Worm (Caenorhabditis elegans) whole organism, young adult: ENCODE results near the gene nhr-4.

Experiments used
- B0336.3 ChIP-seq: fragments of 200-800 bp; sonication (Bioruptor generic); IDR thresholded peaks from 2 replicates; pipeline ENCODE4 v1.3.6; 2022; ENCODE audit warnings: missing genetic modification characterization, missing compliant biosample characterization
- C06A6.2 ChIP-seq: fragments of 200-800 bp; sonication (Bioruptor generic); conservative IDR thresholded peaks from 2 replicates; pipeline ENCODE4 v1.3.6; 2022; ENCODE audit warnings: missing genetic modification characterization, missing compliant biosample characterization
- D2030.7 ChIP-seq: fragments of 200-800 bp; sonication (Bioruptor generic); IDR thresholded peaks from 2 replicates; pipeline ENCODE4 v1.3.6; 2022; ENCODE audit warnings: missing genetic modification reagents, missing genetic modification characterization, missing compliant biosample characterization
- F39B2.1 ChIP-seq: fragments of 200-800 bp; sonication (Bioruptor generic); IDR thresholded peaks from 2 replicates; pipeline ENCODE4 v1.3.6; 2022; ENCODE audit warnings: missing genetic modification reagents, missing genetic modification characterization, missing compliant biosample characterization
- F49E8.2 ChIP-seq: sonication (generic microtip); optimal IDR thresholded peaks from 3 replicates; lab custom pipeline; 2017; ENCODE audit warnings: missing genetic modification characterization, mild to moderate bottlenecking, missing compliant biosample characterization, antibody characterized with exemption, moderate library complexity; ENCODE audit not compliant: insufficient read depth
- ZK185.1 ChIP-seq: sonication (generic microtip); optimal IDR thresholded peaks from 2 replicates; lab custom pipeline; 2016; ENCODE audit warnings: mild to moderate bottlenecking, missing genetic modification characterization, missing compliant biosample characterization; ENCODE audit not compliant: poor library complexity, severe bottlenecking
- aptf-2 ChIP-seq: fragments of 200-800 bp; sonication (Bioruptor generic); conservative IDR thresholded peaks from 2 replicates; pipeline ENCODE4 v1.3.6; 2022; ENCODE audit warnings: missing genetic modification reagents, missing genetic modification characterization, missing compliant biosample characterization
- attf-5 ChIP-seq: fragments of 200-800 bp; sonication (Bioruptor generic); optimal IDR thresholded peaks from 2 replicates; lab custom pipeline; 2018; ENCODE audit warnings: mild to moderate bottlenecking, missing genetic modification characterization, missing compliant biosample characterization
- attf-6 ChIP-seq: fragments of 200-800 bp; sonication (Bioruptor generic); IDR thresholded peaks from 2 replicates; pipeline ENCODE4 v1.3.6; 2022; ENCODE audit warnings: missing genetic modification reagents, missing genetic modification characterization, missing compliant biosample characterization
- ccch-3 ChIP-seq: fragments of 200-800 bp; sonication (Bioruptor generic); optimal IDR thresholded peaks from 2 replicates; lab custom pipeline; 2018; ENCODE audit warnings: mild to moderate bottlenecking, missing genetic modification characterization, missing compliant biosample characterization
- cebp-2 ChIP-seq: fragments of 200-800 bp; sonication (Bioruptor generic); IDR thresholded peaks from 2 replicates; pipeline ENCODE4 v1.3.6; 2022; ENCODE audit warnings: missing genetic modification characterization, missing compliant biosample characterization
- ceh-100 ChIP-seq: fragments of 200-800 bp; sonication (Bioruptor generic); IDR thresholded peaks from 2 replicates; pipeline ENCODE4 v1.3.6; 2022; ENCODE audit warnings: missing genetic modification reagents, missing genetic modification characterization, missing compliant biosample characterization
- chd-7 ChIP-seq: sonication (generic microtip); optimal IDR thresholded peaks from 2 replicates; lab custom pipeline; 2016; ENCODE audit warnings: mild to moderate bottlenecking, missing genetic modification characterization, moderate library complexity, missing compliant biosample characterization
- dpff-1 ChIP-seq: sonication (generic microtip); optimal IDR thresholded peaks from 2 replicates; lab custom pipeline; 2017; ENCODE audit warnings: mild to moderate bottlenecking, missing genetic modification characterization, missing compliant biosample characterization
- efl-1 ChIP-seq: fragments of 150-350 bp; optimal IDR thresholded peaks from 2 replicates; lab custom pipeline; 2014; ENCODE audit warnings: missing biosample characterization, missing genetic modification reagents, missing genetic modification characterization
- egl-44 ChIP-seq: fragments of 200-800 bp; sonication (Bioruptor generic); IDR thresholded peaks from 2 replicates; pipeline ENCODE4 v1.3.6; 2022; ENCODE audit warnings: missing genetic modification reagents, missing genetic modification characterization, missing compliant biosample characterization
- egrh-3 ChIP-seq: fragments of 200-800 bp; sonication (Bioruptor generic); IDR thresholded peaks from 2 replicates; pipeline ENCODE4 v1.3.6; 2022; ENCODE audit warnings: missing genetic modification reagents, missing genetic modification characterization, missing compliant biosample characterization
- ekl-4 ChIP-seq: fragments of 200-800 bp; sonication (Bioruptor generic); IDR thresholded peaks from 2 replicates; pipeline ENCODE4 v1.3.6; 2022; ENCODE audit warnings: missing genetic modification reagents, missing genetic modification characterization, missing compliant biosample characterization
- hmg-20 ChIP-seq: fragments of 200-800 bp; sonication (Bioruptor generic); IDR thresholded peaks from 2 replicates; pipeline ENCODE4 v1.3.6; 2022; ENCODE audit warnings: missing genetic modification reagents, missing genetic modification characterization, missing compliant biosample characterization
- hrde-1 ChIP-seq: sonication (generic microtip); optimal IDR thresholded peaks from 2 replicates; lab custom pipeline; 2016; ENCODE audit warnings: missing genetic modification characterization, mild to moderate bottlenecking, missing compliant biosample characterization, moderate library complexity, missing genotype, missing genetic modification reagents, borderline replicate concordance
- let-607 ChIP-seq, 2 experiments: fragments of 200-800 bp in 1 of 2; sonication (Bioruptor generic) in 1 of 2; sonication (generic microtip) in 1 of 2; optimal IDR thresholded peaks; 2 replicates each; lab custom pipeline; 2016 to 2018; ENCODE audit warnings: mild to moderate bottlenecking in 2 of 2, missing compliant biosample characterization in 2 of 2, missing genetic modification characterization in 2 of 2, moderate library complexity in 2 of 2, missing genotype in 1 of 2
- lsy-27 ChIP-seq: sonication (generic microtip); optimal IDR thresholded peaks from 2 replicates; lab custom pipeline; 2017; ENCODE audit warnings: missing genetic modification characterization, mild to moderate bottlenecking, missing compliant biosample characterization, antibody characterized with exemption, missing genotype, borderline replicate concordance; ENCODE audit not compliant: insufficient read depth
- madf-10 ChIP-seq: sonication (generic microtip); optimal IDR thresholded peaks from 2 replicates; lab custom pipeline; 2016; ENCODE audit warnings: mild to moderate bottlenecking, missing genetic modification characterization, missing compliant biosample characterization
- mcd-1 ChIP-seq: fragments of 200-800 bp; sonication (Bioruptor generic); IDR thresholded peaks from 2 replicates; pipeline ENCODE4 v1.3.6; 2022; ENCODE audit warnings: missing genetic modification reagents, missing genetic modification characterization, missing compliant biosample characterization
- nhr-120 ChIP-seq: fragments of 200-800 bp; sonication (Bioruptor generic); IDR thresholded peaks from 2 replicates; pipeline ENCODE4 v1.3.6; 2022; ENCODE audit warnings: missing genetic modification characterization, missing compliant biosample characterization
- nhr-27 ChIP-seq: fragments of 200-800 bp; sonication (Bioruptor generic); optimal IDR thresholded peaks from 2 replicates; lab custom pipeline; 2018; ENCODE audit warnings: mild to moderate bottlenecking, missing genetic modification characterization, moderate library complexity, missing compliant biosample characterization
- nhr-90 ChIP-seq: sonication (generic microtip); optimal IDR thresholded peaks from 2 replicates; lab custom pipeline; 2016; ENCODE audit warnings: missing genotype, mild to moderate bottlenecking, missing genetic modification characterization, missing compliant biosample characterization
- pha-4 ChIP-seq: fragments of 150-350 bp; sonication (generic microtip); optimal IDR thresholded peaks from 2 replicates; lab custom pipeline; 2014; ENCODE audit warnings: missing biosample characterization, missing genetic modification reagents, missing genetic modification characterization
- rpc-1 ChIP-seq, 2 experiments: fragments of 150-350 bp in 1 of 2; sonication (generic microtip) in 1 of 2; optimal IDR thresholded peaks; 2 replicates each; lab custom pipeline; 2014 to 2018; ENCODE audit warnings: missing biosample characterization in 1 of 2, missing genetic modification characterization in 1 of 2, missing genetic modification reagents in 1 of 2, missing genotype in 1 of 2
- somi-1 ChIP-seq: fragments of 200-800 bp; sonication (Bioruptor generic); optimal IDR thresholded peaks from 2 replicates; lab custom pipeline; 2018; ENCODE audit warnings: mild to moderate bottlenecking, missing genetic modification characterization, missing compliant biosample characterization
- tlf-1 ChIP-seq: fragments of 200-800 bp; sonication (Bioruptor generic); optimal IDR thresholded peaks from 2 replicates; lab custom pipeline; 2018; ENCODE audit warnings: mild to moderate bottlenecking, missing genetic modification characterization, missing compliant biosample characterization
- unc-62 ChIP-seq: fragments of 150-350 bp; optimal IDR thresholded peaks from 2 replicates; lab custom pipeline; 2014; ENCODE audit warnings: missing biosample characterization, missing genetic modification reagents, missing genetic modification characterization
- zfh-2 ChIP-seq: fragments of 200-800 bp; sonication (Bioruptor generic); conservative IDR thresholded peaks from 2 replicates; pipeline ENCODE4 v1.3.6; 2022; ENCODE audit warnings: missing genetic modification reagents, missing genetic modification characterization, missing compliant biosample characterization
- zim-3 ChIP-seq: sonication (generic microtip); optimal IDR thresholded peaks from 2 replicates; lab custom pipeline; 2017; ENCODE audit warnings: mild to moderate bottlenecking, missing genetic modification characterization, moderate library complexity, missing compliant biosample characterization
- ztf-18 ChIP-seq: sonication (generic microtip); optimal IDR thresholded peaks from 2 replicates; lab custom pipeline; 2016; ENCODE audit warnings: missing genotype, mild to moderate bottlenecking, missing genetic modification characterization, missing compliant biosample characterization
- ztf-26 ChIP-seq: sonication (generic microtip); optimal IDR thresholded peaks from 2 replicates; lab custom pipeline; 2017; ENCODE audit warnings: missing genetic modification characterization, missing compliant biosample characterization
- ztf-6 ChIP-seq: fragments of 200-800 bp; sonication (Bioruptor generic); IDR thresholded peaks from 2 replicates; pipeline ENCODE4 v1.3.6; 2022; ENCODE audit warnings: missing genetic modification reagents, missing genetic modification characterization, missing compliant biosample characterization

Gene nhr-4

DNA sequence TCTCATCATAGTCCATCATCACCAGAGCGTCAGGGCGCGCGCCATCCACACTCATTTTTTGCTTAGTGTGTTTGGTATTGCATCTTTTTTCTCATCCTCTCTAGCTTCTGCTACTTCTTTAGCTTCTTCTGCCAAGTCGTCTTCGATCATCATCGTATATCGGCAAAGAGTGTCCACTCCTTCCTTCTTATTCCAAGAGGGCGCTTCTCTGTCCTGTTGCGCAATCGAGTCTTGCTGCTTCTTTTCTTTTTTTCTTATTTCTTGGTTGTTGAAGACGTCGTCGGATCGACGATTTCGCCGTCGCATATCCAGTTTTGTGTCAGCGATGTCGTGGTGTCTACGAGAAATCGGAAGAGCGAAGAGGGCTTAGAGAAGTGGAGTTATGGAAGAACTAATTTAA, 33.9 kb downstream of the nhr-4 start:
- no peak for TF ChIP-seq F49E8.2 (tag; lab: Kevin White, UChicago)
- no peak for TF ChIP-seq unc-62 (GFP tag; lab: Kevin White, UChicago)
- no peak for TF ChIP-seq lsy-27 (tag; lab: Kevin White, UChicago)
- no peak for TF ChIP-seq chd-7 (tag; lab: Kevin White, UChicago)
- TF ChIP-seq rpc-1 (optimal IDR thresholded peaks at IDR 0.05; lab: Kevin White, UChicago): no peak
- TF ChIP-seq rpc-1 (tag; optimal IDR thresholded peaks at IDR 0.05; lab: Kevin White, UChicago): no peak
- no peak for TF ChIP-seq mcd-1 (GFP tag; lab: Robert Waterston, UW)
- TF ChIP-seq ccch-3 (GFP tag; lab: Kevin White, UChicago): no peak
- no peak for TF ChIP-seq tlf-1
- TF ChIP-seq ceh-100 (GFP tag; lab: Robert Waterston, UW): no peak
- TF ChIP-seq efl-1 (GFP tag; lab: Kevin White, UChicago): no peak
- no peak for TF ChIP-seq somi-1 (GFP tag; lab: Kevin White, UChicago)
- no peak for TF ChIP-seq D2030.7 (GFP tag; lab: Robert Waterston, UW)
- TF ChIP-seq dpff-1: no peak
- TF ChIP-seq egl-44 (GFP tag; lab: Robert Waterston, UW): no peak
- TF ChIP-seq cebp-2 (GFP tag; lab: Robert Waterston, UW): no peak

DNA sequence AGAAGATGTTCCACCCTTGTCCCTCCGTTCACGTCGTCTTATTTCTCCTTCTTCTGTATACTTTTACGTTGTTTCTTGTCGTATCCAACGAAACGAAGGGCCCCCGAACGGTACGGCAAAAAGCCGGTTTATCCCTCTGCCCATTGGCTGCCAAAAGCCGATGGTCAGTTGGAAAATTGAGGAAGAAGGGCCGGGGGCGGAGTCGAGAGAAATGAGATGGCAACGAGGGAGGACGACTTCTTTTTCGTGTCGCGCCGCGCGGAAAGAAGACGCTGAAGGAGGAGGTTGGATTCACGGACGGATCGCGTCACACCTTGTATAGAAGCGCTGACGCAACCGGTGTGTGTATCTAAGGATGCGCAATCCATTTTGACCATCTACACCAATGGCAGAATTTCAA, 36.0 kb downstream of the nhr-4 start:
- TF ChIP-seq egrh-3 (GFP tag; lab: Robert Waterston, UW): no peak
- no peak for TF ChIP-seq hmg-20 (GFP tag; lab: Robert Waterston, UW)
- TF ChIP-seq madf-10 (tag; lab: Kevin White, UChicago): no peak
- TF ChIP-seq rpc-1 (optimal IDR thresholded peaks at IDR 0.05; lab: Kevin White, UChicago): no peak
- TF ChIP-seq rpc-1 (tag; optimal IDR thresholded peaks at IDR 0.05; lab: Kevin White, UChicago): no peak
- TF ChIP-seq F39B2.1 (GFP tag; lab: Robert Waterston, UW): no peak
- TF ChIP-seq nhr-120 (GFP tag; lab: Robert Waterston, UW): no peak
- TF ChIP-seq zfh-2: peak; percentile 67
- TF ChIP-seq attf-6 (GFP tag; lab: Robert Waterston, UW): no peak
- no peak for TF ChIP-seq ZK185.1 (tag; lab: Kevin White, UChicago)

DNA sequence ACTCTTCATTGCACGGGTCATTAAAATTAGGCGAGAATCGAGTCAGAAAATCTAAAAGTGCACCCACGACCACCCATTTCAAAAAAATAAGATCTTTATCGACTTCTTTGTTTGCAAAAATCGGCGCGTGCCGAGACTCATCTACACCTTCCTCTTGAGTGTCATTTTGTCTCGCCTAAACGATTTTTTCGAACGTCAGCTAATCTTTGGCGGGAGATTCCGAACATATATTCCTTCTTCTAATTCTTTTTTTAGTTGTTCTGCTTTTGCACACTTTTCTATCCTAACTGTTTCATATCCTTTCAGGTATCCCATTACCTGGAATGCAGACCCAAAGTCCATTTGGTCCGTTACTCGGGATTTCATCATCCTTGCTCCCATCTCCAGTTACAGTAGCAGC, 37.1 kb downstream of the nhr-4 start, which contains the start of gene bed-3:
Gene bed-3, plus strand, starts transcription at position 301 of the 400 bp plus-strand sequence.
- TF ChIP-seq aptf-2 (GFP tag; lab: Robert Waterston, UW) (no peak), somi-1 (GFP tag; lab: Kevin White, UChicago) (no peak), ztf-6 (GFP tag; lab: Robert Waterston, UW) (no peak), hmg-20 (GFP tag; lab: Robert Waterston, UW) (no peak), madf-10 (tag; lab: Kevin White, UChicago) (no peak), nhr-90 (tag; lab: Kevin White, UChicago) (no peak), ekl-4 (no peak), hrde-1 (tag; lab: Kevin White, UChicago) (no peak), F49E8.2 (tag; lab: Kevin White, UChicago) (no peak), B0336.3 (GFP tag; lab: Robert Waterston, UW) (no peak), attf-5 (GFP tag; lab: Kevin White, UChicago) (no peak), let-607 (tag; optimal IDR thresholded peaks at IDR 0.05; lab: Kevin White, UChicago) (no peak), ceh-100 (GFP tag; lab: Robert Waterston, UW) (no peak), ztf-26 (tag; lab: Kevin White, UChicago) (no peak), nhr-27 (tag; lab: Kevin White, UChicago) (no peak), pha-4 (tag; lab: Kevin White, UChicago) (no peak), ztf-18 (no peak), zim-3 (no peak), C06A6.2 (no peak)
- TF ChIP-seq, all 124 proteins: peak for 0
